Worm (Caenorhabditis elegans) whole organism, late embryonic: ENCODE measurements around the gene F02D8.1.

ENCODE experiments used
- C08G9.2 ChIP-seq: sonication (generic microtip); optimal IDR thresholded peaks from 2 replicates; lab custom pipeline; 2016; ENCODE audit warnings: mild to moderate bottlenecking, missing genetic modification characterization, moderate library complexity, missing compliant biosample characterization
- F13H6.1 ChIP-seq: sonication (generic microtip); optimal IDR thresholded peaks from 2 replicates; lab custom pipeline; 2016; ENCODE audit warnings: missing genetic modification characterization, missing compliant biosample characterization
- K02D7.2 ChIP-seq: sonication (generic microtip); optimal IDR thresholded peaks from 2 replicates; lab custom pipeline; 2017; ENCODE audit warnings: mild to moderate bottlenecking, missing genetic modification characterization, missing compliant biosample characterization
- K09A11.1 ChIP-seq: sonication (generic microtip); optimal IDR thresholded peaks from 2 replicates; lab custom pipeline; 2017; ENCODE audit warnings: antibody characterized with exemption, mild to moderate bottlenecking, missing genetic modification characterization, missing compliant biosample characterization; ENCODE audit not compliant: insufficient read depth
- T23F11.4 ChIP-seq: fragments of 200-800 bp; sonication (Bioruptor generic); optimal IDR thresholded peaks from 2 replicates; lab custom pipeline; 2018; ENCODE audit warnings: mild to moderate bottlenecking, missing genetic modification characterization, missing compliant biosample characterization
- Y22D7AL.16 ChIP-seq: sonication (generic microtip); optimal IDR thresholded peaks from 2 replicates; lab custom pipeline; 2016; ENCODE audit warnings: missing genetic modification characterization, missing compliant biosample characterization
- ahr-1 ChIP-seq: sonication (generic microtip); optimal IDR thresholded peaks from 2 replicates; lab custom pipeline; 2016; ENCODE audit warnings: missing genetic modification characterization, missing compliant biosample characterization
- ceh-14 ChIP-seq: sonication (generic microtip); optimal IDR thresholded peaks from 2 replicates; lab custom pipeline; 2016; ENCODE audit warnings: missing genotype, missing genetic modification characterization, missing compliant biosample characterization
- ceh-18 ChIP-seq: sonication (generic microtip); optimal IDR thresholded peaks from 2 replicates; lab custom pipeline; 2016; ENCODE audit warnings: missing genetic modification characterization, missing compliant biosample characterization
- ceh-2 ChIP-seq: sonication (generic microtip); optimal IDR thresholded peaks from 2 replicates; lab custom pipeline; 2016; ENCODE audit warnings: missing genotype, missing genetic modification characterization, missing compliant biosample characterization
- ceh-22 ChIP-seq: sonication (generic microtip); optimal IDR thresholded peaks from 2 replicates; lab custom pipeline; 2017; ENCODE audit warnings: missing biosample characterization, missing genetic modification characterization
- ceh-24 ChIP-seq: sonication (generic microtip); optimal IDR thresholded peaks from 2 replicates; lab custom pipeline; 2016; ENCODE audit warnings: mild to moderate bottlenecking, missing genetic modification characterization, missing compliant biosample characterization
- ceh-30 ChIP-seq: fragments of 150-350 bp; optimal IDR thresholded peaks from 2 replicates; lab custom pipeline; 2014; ENCODE audit warnings: missing biosample characterization, missing genetic modification characterization
- ceh-9 ChIP-seq: sonication (generic microtip); optimal IDR thresholded peaks from 2 replicates; lab custom pipeline; 2016; ENCODE audit warnings: mild to moderate bottlenecking, missing genetic modification characterization, inconsistent platforms, missing compliant biosample characterization
- che-1 ChIP-seq: sonication (generic microtip); optimal IDR thresholded peaks from 2 replicates; lab custom pipeline; 2016; ENCODE audit warnings: mild to moderate bottlenecking, missing genetic modification characterization, missing compliant biosample characterization
- eyg-1 ChIP-seq: sonication (generic microtip); optimal IDR thresholded peaks from 2 replicates; lab custom pipeline; 2016; ENCODE audit warnings: missing genotype, missing genetic modification characterization, missing compliant biosample characterization
- fax-1 ChIP-seq: sonication (generic microtip); optimal IDR thresholded peaks from 2 replicates; lab custom pipeline; 2016; ENCODE audit warnings: missing genotype, missing genetic modification characterization, missing compliant biosample characterization
- fkh-10 ChIP-seq: fragments of 150-350 bp; optimal IDR thresholded peaks from 2 replicates; lab custom pipeline; 2014; ENCODE audit warnings: missing biosample characterization, missing genetic modification reagents, missing genetic modification characterization
- fkh-6 ChIP-seq: sonication (generic microtip); optimal IDR thresholded peaks from 2 replicates; lab custom pipeline; 2016; ENCODE audit warnings: missing genetic modification characterization, missing compliant biosample characterization
- gmeb-2 ChIP-seq: sonication (generic microtip); optimal IDR thresholded peaks from 2 replicates; lab custom pipeline; 2016; ENCODE audit warnings: missing genetic modification characterization, inconsistent platforms, missing compliant biosample characterization
- hlh-13 ChIP-seq: fragments of 200-800 bp; sonication (Bioruptor generic); optimal IDR thresholded peaks from 2 replicates; lab custom pipeline; 2018; ENCODE audit warnings: mild to moderate bottlenecking, missing genetic modification characterization, missing compliant biosample characterization
- hlh-15 ChIP-seq: sonication (generic microtip); optimal IDR thresholded peaks from 2 replicates; lab custom pipeline; 2016; ENCODE audit warnings: missing genetic modification characterization, missing compliant biosample characterization
- hlh-30 ChIP-seq: sonication (generic microtip); optimal IDR thresholded peaks from 2 replicates; lab custom pipeline; 2017; ENCODE audit warnings: antibody characterized with exemption, missing genetic modification characterization, missing compliant biosample characterization; ENCODE audit not compliant: insufficient read depth
- hlh-6 ChIP-seq: sonication (generic microtip); optimal IDR thresholded peaks from 2 replicates; lab custom pipeline; 2016; ENCODE audit warnings: missing genotype, missing genetic modification characterization, missing compliant biosample characterization
- lin-11 ChIP-seq: fragments of 200-800 bp; sonication (Bioruptor generic); optimal IDR thresholded peaks from 2 replicates; lab custom pipeline; 2018; ENCODE audit warnings: mild to moderate bottlenecking, missing genetic modification characterization, missing compliant biosample characterization
- madf-2 ChIP-seq: sonication (generic microtip); optimal IDR thresholded peaks from 2 replicates; lab custom pipeline; 2017; ENCODE audit warnings: missing genetic modification characterization, missing compliant biosample characterization
- nhr-11 ChIP-seq: fragments of 150-350 bp; optimal IDR thresholded peaks from 2 replicates; lab custom pipeline; 2014; ENCODE audit warnings: missing biosample characterization, missing genetic modification characterization
- nhr-232 ChIP-seq: sonication (generic microtip); optimal IDR thresholded peaks from 2 replicates; lab custom pipeline; 2016; ENCODE audit warnings: missing genetic modification characterization, missing compliant biosample characterization
- odd-2 ChIP-seq: sonication (generic microtip); optimal IDR thresholded peaks from 2 replicates; lab custom pipeline; 2017; ENCODE audit warnings: antibody characterized with exemption, mild to moderate bottlenecking, missing genetic modification characterization, missing compliant biosample characterization
- pag-3 ChIP-seq: sonication (generic microtip); optimal IDR thresholded peaks from 2 replicates; lab custom pipeline; 2016; ENCODE audit warnings: missing compliant biosample characterization, missing genetic modification characterization, borderline replicate concordance
- pha-2 ChIP-seq: sonication (generic microtip); optimal IDR thresholded peaks from 2 replicates; lab custom pipeline; 2017; ENCODE audit warnings: mild to moderate bottlenecking, missing genetic modification characterization, missing compliant biosample characterization
- pqm-1 ChIP-seq: sonication (generic microtip); optimal IDR thresholded peaks from 2 replicates; lab custom pipeline; 2016; ENCODE audit warnings: missing genetic modification characterization, missing compliant biosample characterization
- ref-2 ChIP-seq: sonication (generic microtip); optimal IDR thresholded peaks from 2 replicates; lab custom pipeline; 2016; ENCODE audit warnings: missing genetic modification characterization, missing compliant biosample characterization
- rnt-1 ChIP-seq: sonication (generic microtip); optimal IDR thresholded peaks from 2 replicates; lab custom pipeline; 2016; ENCODE audit warnings: missing genetic modification characterization, missing compliant biosample characterization
- sox-2 ChIP-seq: fragments of 200-800 bp; sonication (Bioruptor generic); IDR thresholded peaks from 2 replicates; pipeline ENCODE4 v1.3.6; 2022; ENCODE audit warnings: missing genetic modification reagents, missing genetic modification characterization, missing compliant biosample characterization
- syd-9 ChIP-seq: sonication (generic microtip); optimal IDR thresholded peaks from 2 replicates; lab custom pipeline; 2016; ENCODE audit warnings: mild to moderate bottlenecking, missing genetic modification characterization, moderate library complexity, missing compliant biosample characterization
- ttx-3 ChIP-seq: sonication (generic microtip); optimal IDR thresholded peaks from 2 replicates; lab custom pipeline; 2016; ENCODE audit warnings: missing genetic modification reagents, missing genetic modification characterization, missing compliant biosample characterization
- unc-3 ChIP-seq, 2 experiments: fragments of 200-800 bp in 1 of 2; sonication (Bioruptor generic) in 1 of 2; sonication (generic microtip) in 1 of 2; conservative IDR thresholded peaks in 1 of 2; optimal IDR thresholded peaks in 1 of 2; 2 replicates each; pipeline versions ENCODE4 v1.3.6 to Lab custom; 2016 to 2022; ENCODE audit warnings: missing compliant biosample characterization in 2 of 2, missing genetic modification characterization in 2 of 2, missing genetic modification reagents in 1 of 2
- unc-55 ChIP-seq: sonication (generic microtip); optimal IDR thresholded peaks from 2 replicates; lab custom pipeline; 2017; ENCODE audit warnings: missing biosample characterization, missing genetic modification reagents, missing genetic modification characterization
- unc-86 ChIP-seq: sonication (generic microtip); optimal IDR thresholded peaks from 2 replicates; lab custom pipeline; 2016; ENCODE audit warnings: missing genetic modification characterization, missing compliant biosample characterization
- zip-5 ChIP-seq: sonication (generic microtip); optimal IDR thresholded peaks from 2 replicates; lab custom pipeline; 2016; ENCODE audit warnings: missing genetic modification characterization, missing compliant biosample characterization
- ztf-16 ChIP-seq: sonication (generic microtip); optimal IDR thresholded peaks from 2 replicates; lab custom pipeline; 2017; ENCODE audit warnings: missing genetic modification characterization, missing compliant biosample characterization

Gene F02D8.1

DNA sequence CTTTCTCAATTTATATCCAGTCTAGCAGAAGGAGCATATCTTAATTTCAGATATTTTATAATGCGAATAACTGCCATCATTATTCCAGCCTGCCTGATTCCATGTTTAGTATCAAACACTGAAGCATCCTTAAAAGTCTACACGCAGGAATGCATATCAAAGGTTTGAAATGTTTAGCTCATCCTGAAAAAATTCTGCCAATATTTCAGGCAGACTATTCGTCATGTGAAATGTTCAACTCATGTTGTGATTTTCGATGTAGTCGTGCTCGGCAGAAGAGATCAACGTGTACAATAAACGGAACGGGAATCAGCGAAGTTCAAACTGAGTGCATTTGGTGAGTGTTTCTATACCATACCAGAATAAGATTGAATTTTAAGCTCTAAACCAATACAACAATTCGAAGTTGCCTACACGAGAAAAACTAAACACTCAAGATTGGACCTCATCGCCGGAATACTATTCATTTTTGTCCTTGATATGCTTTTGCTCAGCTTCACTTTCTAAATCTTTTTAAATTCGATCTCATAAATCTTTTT, 21.1 kb upstream of the F02D8.1 start, which contains the start of gene T01C3.11:
TSS of gene T01C3.11 (plus strand) at position 51 of the 539 bp plus-strand sequence.
- TF ChIP-seq nhr-232 (tag; lab: Kevin White, UChicago) (no peak), syd-9 (no peak), hlh-30 (tag; lab: Kevin White, UChicago) (no peak), ref-2 (no peak), eyg-1 (tag; lab: Kevin White, UChicago) (no peak), lin-11 (tag; lab: Kevin White, UChicago) (no peak), ceh-24 (tag; lab: Kevin White, UChicago) (no peak), pqm-1 (no peak), ceh-18 (tag; lab: Kevin White, UChicago) (no peak), ztf-16 (no peak), K09A11.1 (tag; lab: Kevin White, UChicago) (no peak), unc-86 (tag; lab: Kevin White, UChicago) (no peak), C08G9.2 (tag; lab: Kevin White, UChicago) (no peak), pag-3 (tag; lab: Kevin White, UChicago) (no peak), ahr-1 (tag; lab: Kevin White, UChicago) (no peak), ceh-9 (no peak), K02D7.2 (tag; lab: Kevin White, UChicago) (no peak), ceh-30 (no peak), hlh-13 (GFP tag; lab: Kevin White, UChicago) (no peak)
- TF ChIP-seq, all 69 proteins: peak for 0

DNA sequence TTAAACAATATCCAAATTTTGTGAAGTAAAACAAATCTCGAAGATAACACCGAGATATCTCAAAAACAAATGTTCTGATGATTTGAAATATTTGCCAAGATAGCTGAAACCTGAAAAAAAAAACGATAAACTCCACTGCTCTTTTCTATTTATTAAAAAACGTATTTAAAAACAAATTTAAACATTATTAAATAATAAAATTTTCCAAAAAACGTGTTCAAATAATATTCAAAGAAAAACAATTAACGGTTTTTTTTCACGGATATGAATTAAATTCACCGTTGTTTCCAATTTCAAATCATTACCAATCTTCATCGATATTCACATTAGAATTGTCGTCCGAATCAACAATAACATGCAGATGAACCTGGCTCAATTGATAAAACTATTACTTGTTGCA, 17.7 kb upstream of the F02D8.1 start, which contains the start of gene irld-14:
TSS of gene irld-14 (plus strand) at position 301 of the 400 bp plus-strand sequence.
- TF ChIP-seq unc-86 (tag; lab: Kevin White, UChicago), result no peak

DNA sequence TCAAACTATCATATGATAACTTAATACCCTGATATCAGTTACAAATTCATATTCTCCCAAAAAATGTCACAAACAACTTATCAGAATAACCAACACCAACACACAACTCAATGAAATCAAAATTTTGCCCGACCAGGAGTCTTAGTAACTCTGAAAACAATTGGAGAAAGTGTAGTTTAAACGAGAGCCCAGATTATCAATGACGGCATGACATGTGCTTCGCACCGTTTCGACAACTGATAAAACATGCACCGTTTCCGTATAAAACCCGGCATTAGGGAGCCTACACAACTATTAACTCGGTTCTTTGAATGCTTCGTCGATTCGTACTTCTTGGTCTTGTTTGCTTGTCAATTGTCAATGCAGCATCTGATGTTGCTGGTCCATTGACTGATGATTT, 15.1 kb upstream of the F02D8.1 start, which contains the start of gene fil-1:
TSS of gene fil-1 (plus strand) at position 219 of the 400 bp plus-strand sequence.
- TF ChIP-seq unc-3 (GFP tag; conservative IDR thresholded peaks at IDR 0.05; lab: Robert Waterston, UW) (no peak), unc-3 (tag; optimal IDR thresholded peaks at IDR 0.05; lab: Kevin White, UChicago) (no peak), nhr-11 (no peak), pag-3 (tag; lab: Kevin White, UChicago) (no peak), fax-1 (tag; lab: Kevin White, UChicago) (no peak), gmeb-2 (tag; lab: Kevin White, UChicago) (no peak), hlh-15 (no peak), lin-11 (tag; lab: Kevin White, UChicago) (no peak), ztf-16 (no peak), fkh-6 (tag; lab: Kevin White, UChicago) (no peak), ceh-2 (tag; lab: Kevin White, UChicago) (no peak), ref-2 (no peak), ceh-24 (tag; lab: Kevin White, UChicago) (no peak), zip-5 (tag; lab: Kevin White, UChicago) (no peak), hlh-6 (tag; lab: Kevin White, UChicago) (no peak), F13H6.1 (tag; lab: Kevin White, UChicago) (no peak), ceh-14 (no peak), Y22D7AL.16 (tag; lab: Kevin White, UChicago) (no peak), fkh-10 (GFP tag; lab: Kevin White, UChicago) (no peak), T23F11.4 (GFP tag; lab: Kevin White, UChicago) (no peak)

DNA sequence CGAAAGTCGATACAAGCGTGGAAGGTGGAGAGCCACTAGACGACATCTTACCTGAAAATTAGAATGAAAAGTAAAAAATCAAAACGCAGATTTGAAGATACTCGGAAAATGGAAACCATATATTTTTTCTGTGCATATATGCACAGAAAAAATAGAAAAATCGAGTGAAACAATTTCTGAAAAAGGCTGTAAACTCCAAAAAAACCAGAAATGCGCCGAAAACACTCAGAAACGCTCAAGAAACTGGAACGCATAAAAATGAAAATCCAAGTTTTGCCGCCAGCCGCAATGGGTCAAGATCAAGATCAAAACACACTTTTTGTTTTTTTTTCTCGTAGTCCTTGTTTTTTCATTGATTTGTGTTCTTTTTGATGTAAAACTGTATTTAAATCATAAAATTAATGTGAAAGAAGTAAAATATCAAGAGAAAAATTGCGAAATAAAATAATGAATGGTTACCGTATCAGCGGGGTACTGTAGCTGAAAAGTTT, 14.2 kb upstream of the F02D8.1 start, which contains the start of gene T01C3.3:
TSS of gene T01C3.3 (minus strand) at position 51 of the 491 bp plus-strand sequence.
- TF ChIP-seq fkh-10 (GFP tag; lab: Kevin White, UChicago), result no peak
- TF ChIP-seq T23F11.4 (GFP tag; lab: Kevin White, UChicago), result no peak
- no peak for TF ChIP-seq K09A11.1 (tag; lab: Kevin White, UChicago)
- no peak for TF ChIP-seq pha-2 (tag; lab: Kevin White, UChicago)
- no peak for TF ChIP-seq C08G9.2 (tag; lab: Kevin White, UChicago)
- TF ChIP-seq lin-11 (tag; lab: Kevin White, UChicago), result no peak
- TF ChIP-seq F13H6.1 (tag; lab: Kevin White, UChicago), result no peak
- TF ChIP-seq ceh-22 (tag; lab: Kevin White, UChicago), result no peak
- TF ChIP-seq nhr-232 (tag; lab: Kevin White, UChicago), result no peak
- TF ChIP-seq ceh-2 (tag; lab: Kevin White, UChicago), result no peak
- TF ChIP-seq ceh-24 (tag; lab: Kevin White, UChicago), result no peak
- no peak for TF ChIP-seq ttx-3
- TF ChIP-seq sox-2 (GFP tag; lab: Robert Waterston, UW), result no peak
- no peak for TF ChIP-seq unc-55 (GFP tag; lab: Kevin White, UChicago)
- no peak for TF ChIP-seq odd-2 (tag; lab: Kevin White, UChicago)
- TF ChIP-seq che-1 (tag; lab: Kevin White, UChicago), result no peak
- no peak for TF ChIP-seq fax-1 (tag; lab: Kevin White, UChicago)
- no peak for TF ChIP-seq madf-2 (tag; lab: Kevin White, UChicago)
- TF ChIP-seq rnt-1 (tag; lab: Kevin White, UChicago), result no peak
- TF ChIP-seq, all 69 proteins: peak for 0
